Worm (Caenorhabditis elegans): ENCODE measurements around the gene F44E5.5.

F44E5.5 gene

ce11 chrII:11749490-11750172 lies 9.8 kb upstream of the F44E5.5 start:
- TF ChIP-seq nhr-237 (tag; optimal IDR thresholded peaks at IDR 0.05): no peak
- peak; percentile 51 for TF ChIP-seq R02D3.7 (tag; optimal IDR thresholded peaks at IDR 0.05)
- no peak for TF ChIP-seq nhr-28 (tag; optimal IDR thresholded peaks at IDR 0.05)
- no peak for TF ChIP-seq elt-3 (tag; optimal IDR thresholded peaks at IDR 0.05)
- peak; percentile 66 for TF ChIP-seq nhr-11 (tag; optimal IDR thresholded peaks at IDR 0.05)
- peak; percentile 67 for TF ChIP-seq fos-1 (tag; optimal IDR thresholded peaks at IDR 0.05)
- TF ChIP-seq lin-15B (tag; optimal IDR thresholded peaks at IDR 0.05): peak; percentile 20
- TF ChIP-seq tbx-2 (tag; optimal IDR thresholded peaks at IDR 0.05): peak; percentile 75
- peak; percentile 83 for TF ChIP-seq elt-2 (tag; optimal IDR thresholded peaks at IDR 0.05)
- peak; percentile 68 for TF ChIP-seq sea-2 (GFP tag; optimal IDR thresholded peaks at IDR 0.05)
- TF ChIP-seq unc-39 (tag; optimal IDR thresholded peaks at IDR 0.05): no peak
- TF ChIP-seq nhr-67 (tag; optimal IDR thresholded peaks at IDR 0.05): no peak
- TF ChIP-seq skn-1 (tag; optimal IDR thresholded peaks at IDR 0.05): peak; percentile 69
- no peak for TF ChIP-seq ama-1 (optimal IDR thresholded peaks at IDR 0.05)
- TF ChIP-seq eor-1 (tag; optimal IDR thresholded peaks at IDR 0.05): no peak
- TF ChIP-seq nhr-76 (tag; optimal IDR thresholded peaks at IDR 0.05): no peak
- peak; percentile 25 for TF ChIP-seq ceh-82 (tag; optimal IDR thresholded peaks at IDR 0.05)
- no peak for TF ChIP-seq egl-27 (tag; optimal IDR thresholded peaks at IDR 0.05)
- TF ChIP-seq fkh-2 (tag; optimal IDR thresholded peaks at IDR 0.05): no peak
- TF ChIP-seq mdl-1 (tag; optimal IDR thresholded peaks at IDR 0.05): peak; percentile 48
- TF ChIP-seq mml-1 (tag; optimal IDR thresholded peaks at IDR 0.05): no peak
- peak; percentile 93 for TF ChIP-seq jun-1 (tag; optimal IDR thresholded peaks at IDR 0.05)
- peak; percentile 84 for TF ChIP-seq ceh-28 (tag; optimal IDR thresholded peaks at IDR 0.05)
- TF ChIP-seq nhr-77 (tag; optimal IDR thresholded peaks at IDR 0.05): no peak
- no peak for TF ChIP-seq daf-12 (tag; optimal IDR thresholded peaks at IDR 0.05)
- peak; percentile 0 for TF ChIP-seq zag-1 (tag; optimal IDR thresholded peaks at IDR 0.05)
- peak; percentile 89 for TF ChIP-seq lin-39 (tag; optimal IDR thresholded peaks at IDR 0.05)
- no peak for TF ChIP-seq ztf-11 (tag; optimal IDR thresholded peaks at IDR 0.05)
- peak; percentile 90 for TF ChIP-seq egl-5 (tag; optimal IDR thresholded peaks at IDR 0.05)
- peak; percentile 6 for TF ChIP-seq unc-62 (GFP tag; optimal IDR thresholded peaks at IDR 0.05)
- no peak for TF ChIP-seq lsy-12 (tag; optimal IDR thresholded peaks at IDR 0.05)
- TF ChIP-seq aly-2 (tag; optimal IDR thresholded peaks at IDR 0.05): no peak
- peak; percentile 98 for TF ChIP-seq nfya-1 (tag; optimal IDR thresholded peaks at IDR 0.05; ENCODE audit: insufficient read depth)
- TF ChIP-seq pha-4 (tag; optimal IDR thresholded peaks at IDR 0.05): peak; percentile 84
- TF ChIP-seq elt-1 (tag; optimal IDR thresholded peaks at IDR 0.05): no peak
- TF ChIP-seq nhr-25 (tag; optimal IDR thresholded peaks at IDR 0.05): peak; percentile 49
- TF ChIP-seq hmg-11 (tag; optimal IDR thresholded peaks at IDR 0.05): peak; percentile 96
- peak; percentile 50 for TF ChIP-seq snpc-4 (tag; optimal IDR thresholded peaks at IDR 0.05)
- TF ChIP-seq fkh-10 (GFP tag; optimal IDR thresholded peaks at IDR 0.05): peak; percentile 46
- TF ChIP-seq ztf-4 (tag; optimal IDR thresholded peaks at IDR 0.05): no peak
- TF ChIP-seq ceh-9 (tag; optimal IDR thresholded peaks at IDR 0.05): no peak
- no peak for TF ChIP-seq ceh-16 (tag; optimal IDR thresholded peaks at IDR 0.05)
- TF ChIP-seq ZK546.5 (tag; optimal IDR thresholded peaks at IDR 0.05): no peak
- peak; percentile 61 for TF ChIP-seq nhr-23 (tag; optimal IDR thresholded peaks at IDR 0.05)
- no peak for TF ChIP-seq nhr-12 (tag; optimal IDR thresholded peaks at IDR 0.05)
- TF ChIP-seq nhr-43 (tag; optimal IDR thresholded peaks at IDR 0.05; ENCODE audit: poor library complexity, severe bottlenecking): peak; percentile 39
- TF ChIP-seq pqm-1 (tag; optimal IDR thresholded peaks at IDR 0.05): peak; percentile 47

Data from whole organism, L3 larva.